Fruit fly (Drosophila melanogaster) whole organism, prepupa: Measurements from ENCODE around the gene SoxN.
A peak's percentile ranks its signal among the peaks of the same experiment; 100 is the strongest.

Source experiments
- Blimp-1 ChIP-seq: fragments of 200-800 bp; sonication (Bioruptor generic); optimal IDR thresholded peaks from 3 replicates; lab custom pipeline; 2017; ENCODE audit warnings: missing biosample characterization, missing genetic modification characterization, mild to moderate bottlenecking, moderate library complexity, missing genetic modification reagents
- CG10669 ChIP-seq: fragments of 200-800 bp; sonication (Bioruptor generic); optimal IDR thresholded peaks from 3 replicates; lab custom pipeline; 2018; ENCODE audit warnings: missing biosample characterization, mild to moderate bottlenecking, missing genetic modification characterization, moderate library complexity
- CG11762 ChIP-seq: fragments of 200-800 bp; sonication (Bioruptor generic); optimal IDR thresholded peaks from 3 replicates; lab custom pipeline; 2016; ENCODE audit warnings: missing biosample characterization, missing genetic modification characterization; ENCODE audit not compliant: insufficient read depth
- CG15336 ChIP-seq: fragments of 200-800 bp; sonication (Bioruptor generic); IDR thresholded peaks from 2 replicates; pipeline ENCODE4 v1.3.6; 2022; ENCODE audit warnings: missing biosample characterization, missing genetic modification characterization
- CG1621 ChIP-seq: fragments of 200-800 bp; sonication (Bioruptor generic); optimal IDR thresholded peaks from 3 replicates; lab custom pipeline; 2018; ENCODE audit warnings: missing biosample characterization, mild to moderate bottlenecking, missing genetic modification characterization
- CG16779 ChIP-seq: fragments of 200-800 bp; sonication (Bioruptor generic); optimal IDR thresholded peaks from 3 replicates; lab custom pipeline; 2017; ENCODE audit warnings: missing biosample characterization, mild to moderate bottlenecking, missing genetic modification characterization
- CG3032 ChIP-seq: fragments of 200-800 bp; optimal IDR thresholded peaks from 2 replicates; lab custom pipeline; 2019; ENCODE audit warnings: missing biosample characterization, mild to moderate bottlenecking, missing genetic modification characterization, moderate library complexity
- CG31627 ChIP-seq: fragments of 200-800 bp; sonication (Bioruptor generic); optimal IDR thresholded peaks from 3 replicates; lab custom pipeline; 2016; ENCODE audit warnings: missing biosample characterization, missing genetic modification characterization
- CG32006 ChIP-seq: fragments of 200-800 bp; sonication (Bioruptor generic); optimal IDR thresholded peaks from 3 replicates; lab custom pipeline; 2017; ENCODE audit warnings: missing biosample characterization, mild to moderate bottlenecking, missing genetic modification characterization
- CG3919 ChIP-seq: fragments of 200-800 bp; sonication (Bioruptor generic); optimal IDR thresholded peaks from 3 replicates; lab custom pipeline; 2016; ENCODE audit warnings: missing biosample characterization, missing genetic modification characterization
- CG6163 ChIP-seq: fragments of 200-800 bp; sonication (Bioruptor generic); IDR thresholded peaks from 3 replicates; pipeline ENCODE4 v1.3.6; 2022; ENCODE audit warnings: missing biosample characterization, missing genetic modification characterization
- CG6276 ChIP-seq: fragments of 200-800 bp; sonication (Bioruptor generic); optimal IDR thresholded peaks from 2 replicates; lab custom pipeline; 2017; ENCODE audit warnings: missing biosample characterization, mild to moderate bottlenecking, missing genetic modification characterization
- CG6808 ChIP-seq: fragments of 200-800 bp; sonication (Bioruptor generic); optimal IDR thresholded peaks from 3 replicates; lab custom pipeline; 2017; ENCODE audit warnings: missing biosample characterization, missing genetic modification characterization, mild to moderate bottlenecking, moderate library complexity, missing genetic modification reagents
- CG6854 ChIP-seq: fragments of 200-800 bp; sonication (Bioruptor generic); optimal IDR thresholded peaks from 2 replicates; lab custom pipeline; 2017; ENCODE audit warnings: missing biosample characterization, mild to moderate bottlenecking, missing genetic modification characterization
- CG7368 ChIP-seq: fragments of 200-800 bp; sonication (Bioruptor generic); optimal IDR thresholded peaks from 3 replicates; lab custom pipeline; 2016; ENCODE audit warnings: missing biosample characterization, missing genetic modification characterization
- CG8319 ChIP-seq: fragments of 200-800 bp; sonication (Bioruptor generic); optimal IDR thresholded peaks from 3 replicates; lab custom pipeline; 2016; ENCODE audit warnings: missing biosample characterization, missing genetic modification characterization
- CG8632 ChIP-seq: fragments of 200-800 bp; sonication (Bioruptor generic); optimal IDR thresholded peaks from 3 replicates; lab custom pipeline; 2016; ENCODE audit warnings: missing biosample characterization, missing genetic modification characterization
- Eip75B ChIP-seq: fragments of 200-800 bp; sonication (Bioruptor generic); optimal IDR thresholded peaks from 3 replicates; lab custom pipeline; 2016; ENCODE audit warnings: missing biosample characterization, missing genetic modification characterization
- Eip78C ChIP-seq: fragments of 200-800 bp; sonication (Bioruptor generic); peaks from one replicate; lab custom pipeline; 2016; ENCODE audit warnings: missing biosample characterization, missing genetic modification characterization
- Gug ChIP-seq: fragments of 200-800 bp; sonication (Bioruptor generic); IDR thresholded peaks from 2 replicates; pipeline ENCODE4 v1.3.6; 2022; ENCODE audit warnings: missing biosample characterization, missing genetic modification characterization
- Hr4 ChIP-seq: fragments of 200-800 bp; sonication (Bioruptor generic); optimal IDR thresholded peaks from 3 replicates; lab custom pipeline; 2016; ENCODE audit warnings: missing biosample characterization, missing genetic modification characterization
- Lpt ChIP-seq: fragments of 200-800 bp; sonication (Bioruptor generic); optimal IDR thresholded peaks from 3 replicates; lab custom pipeline; 2016; ENCODE audit warnings: missing biosample characterization, missing genetic modification characterization
- Met ChIP-seq: fragments of 200-800 bp; sonication (Bioruptor generic); optimal IDR thresholded peaks from 3 replicates; lab custom pipeline; 2016; ENCODE audit warnings: missing biosample characterization, missing genetic modification characterization
- Sox102F ChIP-seq: fragments of 200-800 bp; sonication (Bioruptor generic); optimal IDR thresholded peaks from 2 replicates; lab custom pipeline; 2016; ENCODE audit warnings: missing biosample characterization, mild to moderate bottlenecking, missing genetic modification characterization
- Sox14 ChIP-seq: fragments of 200-800 bp; sonication (Bioruptor generic); optimal IDR thresholded peaks from 3 replicates; lab custom pipeline; 2016; ENCODE audit warnings: missing biosample characterization, missing genetic modification characterization
- Sox15 ChIP-seq: fragments of 200-800 bp; sonication (Bioruptor generic); optimal IDR thresholded peaks from 3 replicates; lab custom pipeline; 2016; ENCODE audit warnings: missing biosample characterization, missing genetic modification characterization
- achi ChIP-seq: fragments of 200-800 bp; sonication (Bioruptor generic); optimal IDR thresholded peaks from 3 replicates; lab custom pipeline; 2016; ENCODE audit warnings: missing biosample characterization, missing genetic modification characterization
- acj6 ChIP-seq: fragments of 200-800 bp; sonication (Bioruptor generic); optimal IDR thresholded peaks from 3 replicates; lab custom pipeline; 2016; ENCODE audit warnings: missing biosample characterization, missing genetic modification characterization
- dac ChIP-seq: fragments of 200-800 bp; sonication (Bioruptor generic); optimal IDR thresholded peaks from 2 replicates; lab custom pipeline; 2017; ENCODE audit warnings: missing biosample characterization, mild to moderate bottlenecking, missing genetic modification characterization
- dsx ChIP-seq: fragments of 200-800 bp; optimal IDR thresholded peaks from 3 replicates; lab custom pipeline; 2019; ENCODE audit warnings: missing biosample characterization, mild to moderate bottlenecking, missing genetic modification characterization, moderate library complexity; ENCODE audit not compliant: poor library complexity, severe bottlenecking
- fd59A ChIP-seq: fragments of 200-800 bp; sonication (Bioruptor generic); optimal IDR thresholded peaks from 2 replicates; lab custom pipeline; 2017; ENCODE audit warnings: missing biosample characterization, mild to moderate bottlenecking, missing genetic modification characterization, missing genetic modification reagents
- fd85E ChIP-seq: fragments of 200-800 bp; sonication (Bioruptor generic); optimal IDR thresholded peaks from 3 replicates; lab custom pipeline; 2016; ENCODE audit warnings: missing biosample characterization, missing genetic modification characterization
- lz ChIP-seq: fragments of 200-800 bp; sonication (Bioruptor generic); optimal IDR thresholded peaks from 3 replicates; lab custom pipeline; 2016; ENCODE audit warnings: missing biosample characterization, missing genetic modification characterization
- net ChIP-seq: fragments of 200-800 bp; sonication (Bioruptor generic); optimal IDR thresholded peaks from 3 replicates; lab custom pipeline; 2016; ENCODE audit warnings: missing biosample characterization, missing genetic modification characterization
- pdm3 ChIP-seq: fragments of 200-800 bp; sonication (Bioruptor generic); optimal IDR thresholded peaks from 3 replicates; lab custom pipeline; 2016; ENCODE audit warnings: missing biosample characterization, missing genetic modification characterization
- salr ChIP-seq, 2 experiments: fragments of 200-800 bp; sonication (Bioruptor generic); optimal IDR thresholded peaks; 3 replicates each; lab custom pipeline; 2016 to 2018; ENCODE audit warnings: missing biosample characterization in 2 of 2, missing genetic modification characterization in 2 of 2, mild to moderate bottlenecking in 1 of 2
- ss ChIP-seq, 2 experiments: fragments of 200-800 bp; sonication (Bioruptor generic); optimal IDR thresholded peaks; 2 replicates in 1 of 2; 3 replicates in 1 of 2; lab custom pipeline; 2017 to 2018; ENCODE audit warnings: mild to moderate bottlenecking in 2 of 2, missing biosample characterization in 2 of 2, missing genetic modification characterization in 2 of 2, moderate library complexity in 1 of 2
- topi ChIP-seq: fragments of 200-800 bp; sonication (Bioruptor generic); optimal IDR thresholded peaks from 3 replicates; lab custom pipeline; 2016; ENCODE audit warnings: missing biosample characterization, missing genetic modification characterization
- vri ChIP-seq: fragments of 200-800 bp; sonication (Bioruptor generic); optimal IDR thresholded peaks from 3 replicates; lab custom pipeline; 2016; ENCODE audit warnings: missing biosample characterization, mild to moderate bottlenecking, missing genetic modification characterization

Gene SoxN

DNA sequence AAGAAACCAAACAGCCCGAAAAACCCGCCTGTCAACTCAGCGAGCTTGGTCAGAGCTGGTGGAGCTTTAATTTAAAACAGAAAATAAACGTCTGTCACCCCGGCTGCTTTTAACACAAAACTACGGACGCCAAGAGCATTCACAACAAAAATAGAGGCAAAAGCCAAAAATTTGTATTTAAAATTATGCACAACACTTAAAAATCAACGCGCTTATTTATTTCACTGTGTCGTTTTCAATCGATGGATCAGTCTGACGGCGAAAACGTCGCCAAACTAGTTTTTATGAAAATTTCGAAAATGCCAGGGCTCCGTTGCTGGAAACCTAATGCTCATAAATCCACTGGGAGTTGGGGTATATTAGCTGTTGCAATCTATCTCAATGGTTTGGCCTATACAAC is 15.3 kb downstream of the SoxN start:
- TF ChIP-seq Eip78C (GFP tag; lab: Kevin White, UChicago) (no peak), Sox15 (GFP tag; lab: Kevin White, UChicago) (no peak), vri (GFP tag; lab: Kevin White, UChicago) (no peak), fd85E (GFP tag; lab: Kevin White, UChicago) (no peak), Lpt (GFP tag; lab: Kevin White, UChicago) (no peak), Eip75B (GFP tag; lab: Kevin White, UChicago) (no peak), lz (GFP tag; lab: Kevin White, UChicago) (no peak), Met (no peak), Sox14 (GFP tag; lab: Kevin White, UChicago) (no peak), CG3919 (GFP tag; lab: Kevin White, UChicago) (no peak), CG6854 (GFP tag; lab: Kevin White, UChicago) (no peak), CG1621 (tag; lab: Kevin White, UChicago) (no peak), salr (GFP tag; optimal IDR thresholded peaks at IDR 0.05; lab: Kevin White, UChicago) (no peak), acj6 (GFP tag; lab: Kevin White, UChicago) (no peak), CG15336 (no peak), fd59A (GFP tag; lab: Kevin White, UChicago) (no peak), CG6163 (GFP tag; lab: Robert Waterston, UW) (no peak), net (no peak), CG6276 (GFP tag; lab: Kevin White, UChicago) (no peak)

dm6 chr2L:8841490-8842261 is 16.2 kb downstream of the SoxN start:
- TF ChIP-seq CG3919 (GFP tag; lab: Kevin White, UChicago): no peak
- no peak for TF ChIP-seq Sox102F (GFP tag; lab: Kevin White, UChicago)
- no peak for TF ChIP-seq Met
- TF ChIP-seq CG6276 (GFP tag; lab: Kevin White, UChicago): no peak
- no peak for TF ChIP-seq Gug (GFP tag; lab: Robert Waterston, UW)
- TF ChIP-seq net: no peak

dm6 chr2L:8842262-8842561 is 16.8 kb downstream of the SoxN start:
- TF ChIP-seq pdm3 (peak; percentile 6), CG6276 (GFP tag; lab: Kevin White, UChicago) (no peak), fd59A (GFP tag; lab: Kevin White, UChicago) (no peak), dac (no peak), CG6808 (peak; percentile 7), Eip78C (GFP tag; lab: Kevin White, UChicago) (peak; percentile 65), Hr4 (no peak), CG16779 (tag; lab: Kevin White, UChicago) (no peak), net (no peak), lz (GFP tag; lab: Kevin White, UChicago) (no peak), CG8632 (GFP tag; lab: Kevin White, UChicago) (no peak), Sox15 (GFP tag; lab: Kevin White, UChicago) (no peak), CG3919 (GFP tag; lab: Kevin White, UChicago) (peak; percentile 33), CG31627 (GFP tag; lab: Kevin White, UChicago) (no peak), CG7368 (GFP tag; lab: Kevin White, UChicago) (no peak), CG3032 (tag; lab: Kevin White, UChicago) (peak; percentile 23), Met (no peak), CG32006 (GFP tag; lab: Kevin White, UChicago) (peak; percentile 10), Blimp-1 (GFP tag; lab: Kevin White, UChicago) (no peak), CG6854 (GFP tag; lab: Kevin White, UChicago) (no peak)

DNA sequence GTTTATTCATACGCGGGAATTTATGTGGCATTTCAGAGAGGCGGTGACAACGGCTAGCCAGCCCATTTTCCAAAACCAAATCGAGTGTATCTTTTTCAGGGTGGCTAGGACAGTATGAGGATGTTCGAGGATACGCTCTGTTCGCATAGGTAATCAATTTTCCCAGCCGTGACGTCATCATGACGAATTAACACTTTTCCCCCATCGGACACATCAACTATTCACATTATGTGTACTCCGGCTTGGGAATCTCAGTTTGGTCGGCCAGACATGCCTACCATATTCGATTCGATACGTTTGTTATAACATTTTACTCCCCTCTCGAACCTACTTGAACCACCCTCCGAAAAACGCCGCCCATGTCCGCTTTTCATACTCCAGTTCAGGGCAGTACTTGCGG is 18.1 kb downstream of the SoxN start:
- TF ChIP-seq Lpt (GFP tag; lab: Kevin White, UChicago) (no peak), CG11762 (GFP tag; lab: Kevin White, UChicago) (no peak), CG10669 (GFP tag; lab: Kevin White, UChicago) (no peak), Blimp-1 (GFP tag; lab: Kevin White, UChicago) (no peak), achi (no peak), acj6 (GFP tag; lab: Kevin White, UChicago) (no peak), CG1621 (tag; lab: Kevin White, UChicago) (no peak), CG6163 (GFP tag; lab: Robert Waterston, UW) (no peak), ss (GFP tag; optimal IDR thresholded peaks at IDR 0.05; lab: Kevin White, UChicago) (no peak), CG32006 (GFP tag; lab: Kevin White, UChicago) (no peak), topi (no peak), CG8319 (no peak), dsx (no peak)
- TF ChIP-seq, all 60 proteins: peak for 0
